Fruit fly (Drosophila melanogaster) Kc167 (cell line): ENCODE results near the gene CG14903.

Experiments
- Sin3A ChIP-seq: fragments of >200 bp; optimal IDR thresholded peaks from 2 replicates; lab custom pipeline; 2018; ENCODE audit warnings: missing external identifiers
- psq ChIP-seq: fragments of >200 bp; optimal IDR thresholded peaks from 2 replicates; lab custom pipeline; 2017; ENCODE audit warnings: missing external identifiers

DNA sequence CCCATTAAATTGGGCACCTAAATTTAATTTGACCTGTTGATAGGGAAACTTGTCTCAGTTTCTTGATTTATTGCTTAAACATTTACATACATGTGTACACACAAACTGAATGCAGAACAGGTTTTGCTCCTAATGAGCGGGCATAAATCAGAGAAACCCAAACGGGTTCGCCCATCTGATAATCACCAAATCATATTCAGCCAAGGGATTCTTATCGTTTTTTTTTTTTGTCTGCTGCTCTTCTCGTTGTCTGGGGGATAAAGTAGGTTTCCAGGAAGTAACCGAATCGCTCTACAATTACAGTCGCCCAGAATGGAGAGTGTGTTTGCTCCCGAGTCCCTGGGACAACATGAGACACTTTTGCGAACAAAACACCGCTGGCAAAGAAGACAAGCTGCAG is 27.8 kb downstream of the CG14903 start:
- no peak for TF ChIP-seq psq (lab: Kevin White, UChicago)
- TF ChIP-seq Sin3A (lab: Kevin White, UChicago), result no peak
